Worm (Caenorhabditis elegans) whole organism, late embryonic: ENCODE measurements around the gene rab-30.

Source experiments
- C08G9.2 ChIP-seq: sonication (generic microtip); optimal IDR thresholded peaks from 2 replicates; lab custom pipeline; 2016; ENCODE audit warnings: mild to moderate bottlenecking, missing genetic modification characterization, moderate library complexity, missing compliant biosample characterization
- C38D4.7 ChIP-seq: fragments of 200-800 bp; sonication (Bioruptor generic); optimal IDR thresholded peaks from 2 replicates; lab custom pipeline; 2018; ENCODE audit warnings: mild to moderate bottlenecking, missing genetic modification characterization, moderate library complexity, missing compliant biosample characterization
- Y22D7AL.16 ChIP-seq: sonication (generic microtip); optimal IDR thresholded peaks from 2 replicates; lab custom pipeline; 2016; ENCODE audit warnings: missing genetic modification characterization, missing compliant biosample characterization
- ama-1 ChIP-seq: fragments of 150-350 bp; optimal IDR thresholded peaks from 2 replicates; lab custom pipeline; 2014
- ceh-14 ChIP-seq: sonication (generic microtip); optimal IDR thresholded peaks from 2 replicates; lab custom pipeline; 2016; ENCODE audit warnings: missing genotype, missing genetic modification characterization, missing compliant biosample characterization
- ceh-18 ChIP-seq: sonication (generic microtip); optimal IDR thresholded peaks from 2 replicates; lab custom pipeline; 2016; ENCODE audit warnings: missing genetic modification characterization, missing compliant biosample characterization
- ceh-19 ChIP-seq: fragments of 200-800 bp; sonication (Bioruptor generic); optimal IDR thresholded peaks from 2 replicates; lab custom pipeline; 2018; ENCODE audit warnings: mild to moderate bottlenecking, missing genetic modification characterization, missing compliant biosample characterization
- ceh-24 ChIP-seq: sonication (generic microtip); optimal IDR thresholded peaks from 2 replicates; lab custom pipeline; 2016; ENCODE audit warnings: mild to moderate bottlenecking, missing genetic modification characterization, missing compliant biosample characterization
- ceh-30 ChIP-seq: fragments of 150-350 bp; optimal IDR thresholded peaks from 2 replicates; lab custom pipeline; 2014; ENCODE audit warnings: missing biosample characterization, missing genetic modification characterization
- ceh-34 ChIP-seq: sonication (generic microtip); optimal IDR thresholded peaks from 2 replicates; lab custom pipeline; 2016; ENCODE audit warnings: mild to moderate bottlenecking, missing genetic modification characterization, missing compliant biosample characterization
- ceh-48 ChIP-seq: sonication (generic microtip); optimal IDR thresholded peaks from 2 replicates; lab custom pipeline; 2016; ENCODE audit warnings: missing genetic modification characterization, inconsistent platforms, missing compliant biosample characterization
- che-1 ChIP-seq: sonication (generic microtip); optimal IDR thresholded peaks from 2 replicates; lab custom pipeline; 2016; ENCODE audit warnings: mild to moderate bottlenecking, missing genetic modification characterization, missing compliant biosample characterization
- dve-1 ChIP-seq: sonication (generic microtip); optimal IDR thresholded peaks from 2 replicates; lab custom pipeline; 2017; ENCODE audit warnings: antibody characterized with exemption, mild to moderate bottlenecking, missing genetic modification characterization, missing compliant biosample characterization
- elt-4 ChIP-seq: sonication (generic microtip); optimal IDR thresholded peaks from 2 replicates; lab custom pipeline; 2016; ENCODE audit warnings: missing genetic modification characterization, missing compliant biosample characterization
- eyg-1 ChIP-seq: sonication (generic microtip); optimal IDR thresholded peaks from 2 replicates; lab custom pipeline; 2016; ENCODE audit warnings: missing genotype, missing genetic modification characterization, missing compliant biosample characterization
- fax-1 ChIP-seq: sonication (generic microtip); optimal IDR thresholded peaks from 2 replicates; lab custom pipeline; 2016; ENCODE audit warnings: missing genotype, missing genetic modification characterization, missing compliant biosample characterization
- gmeb-2 ChIP-seq: sonication (generic microtip); optimal IDR thresholded peaks from 2 replicates; lab custom pipeline; 2016; ENCODE audit warnings: missing genetic modification characterization, inconsistent platforms, missing compliant biosample characterization
- hlh-6 ChIP-seq: sonication (generic microtip); optimal IDR thresholded peaks from 2 replicates; lab custom pipeline; 2016; ENCODE audit warnings: missing genotype, missing genetic modification characterization, missing compliant biosample characterization
- hlh-8 ChIP-seq: sonication (generic microtip); optimal IDR thresholded peaks from 2 replicates; lab custom pipeline; 2016; ENCODE audit warnings: missing genotype, missing genetic modification characterization, missing compliant biosample characterization
- mec-3 ChIP-seq: sonication (generic microtip); optimal IDR thresholded peaks from 2 replicates; lab custom pipeline; 2016; ENCODE audit warnings: borderline replicate concordance, missing genetic modification characterization, missing compliant biosample characterization
- nfya-1 ChIP-seq: sonication (generic microtip); optimal IDR thresholded peaks from 2 replicates; lab custom pipeline; 2017; ENCODE audit warnings: missing genetic modification characterization, mild to moderate bottlenecking, missing compliant biosample characterization, antibody characterized with exemption, moderate library complexity
- nhr-11 ChIP-seq: fragments of 150-350 bp; optimal IDR thresholded peaks from 2 replicates; lab custom pipeline; 2014; ENCODE audit warnings: missing biosample characterization, missing genetic modification characterization
- odd-2 ChIP-seq: sonication (generic microtip); optimal IDR thresholded peaks from 2 replicates; lab custom pipeline; 2017; ENCODE audit warnings: antibody characterized with exemption, mild to moderate bottlenecking, missing genetic modification characterization, missing compliant biosample characterization
- pha-2 ChIP-seq: sonication (generic microtip); optimal IDR thresholded peaks from 2 replicates; lab custom pipeline; 2017; ENCODE audit warnings: mild to moderate bottlenecking, missing genetic modification characterization, missing compliant biosample characterization
- pha-4 ChIP-seq: fragments of 150-350 bp; optimal IDR thresholded peaks from 2 replicates; lab custom pipeline; 2018; ENCODE audit warnings: missing biosample characterization, missing genetic modification reagents, missing genetic modification characterization
- pqm-1 ChIP-seq: sonication (generic microtip); optimal IDR thresholded peaks from 2 replicates; lab custom pipeline; 2016; ENCODE audit warnings: missing genetic modification characterization, missing compliant biosample characterization
- pros-1 ChIP-seq: fragments of 150-350 bp; optimal IDR thresholded peaks from 2 replicates; lab custom pipeline; 2014; ENCODE audit warnings: missing biosample characterization, missing genetic modification reagents, missing genetic modification characterization
- ref-2 ChIP-seq: sonication (generic microtip); optimal IDR thresholded peaks from 2 replicates; lab custom pipeline; 2016; ENCODE audit warnings: missing genetic modification characterization, missing compliant biosample characterization
- rnt-1 ChIP-seq: sonication (generic microtip); optimal IDR thresholded peaks from 2 replicates; lab custom pipeline; 2016; ENCODE audit warnings: missing genetic modification characterization, missing compliant biosample characterization
- sdc-2 ChIP-seq: sonication (generic microtip); optimal IDR thresholded peaks from 2 replicates; lab custom pipeline; 2016; ENCODE audit warnings: missing genotype, missing genetic modification characterization, missing compliant biosample characterization
- sox-2 ChIP-seq: fragments of 200-800 bp; sonication (Bioruptor generic); IDR thresholded peaks from 2 replicates; pipeline ENCODE4 v1.3.6; 2022; ENCODE audit warnings: missing genetic modification reagents, missing genetic modification characterization, missing compliant biosample characterization
- ttx-3 ChIP-seq: sonication (generic microtip); optimal IDR thresholded peaks from 2 replicates; lab custom pipeline; 2016; ENCODE audit warnings: missing genetic modification reagents, missing genetic modification characterization, missing compliant biosample characterization
- unc-3 ChIP-seq, 2 experiments: fragments of 200-800 bp in 1 of 2; sonication (Bioruptor generic) in 1 of 2; sonication (generic microtip) in 1 of 2; conservative IDR thresholded peaks in 1 of 2; optimal IDR thresholded peaks in 1 of 2; 2 replicates each; pipeline versions ENCODE4 v1.3.6 to Lab custom; 2016 to 2022; ENCODE audit warnings: missing compliant biosample characterization in 2 of 2, missing genetic modification characterization in 2 of 2, missing genetic modification reagents in 1 of 2
- unc-55 ChIP-seq: sonication (generic microtip); optimal IDR thresholded peaks from 2 replicates; lab custom pipeline; 2017; ENCODE audit warnings: missing biosample characterization, missing genetic modification reagents, missing genetic modification characterization
- unc-86 ChIP-seq: sonication (generic microtip); optimal IDR thresholded peaks from 2 replicates; lab custom pipeline; 2016; ENCODE audit warnings: missing genetic modification characterization, missing compliant biosample characterization
- zip-5 ChIP-seq: sonication (generic microtip); optimal IDR thresholded peaks from 2 replicates; lab custom pipeline; 2016; ENCODE audit warnings: missing genetic modification characterization, missing compliant biosample characterization

The rab-30 gene

ce11 chrIII:10537558-10537957 lies 22.8 kb upstream of the rab-30 start:
- TF ChIP-seq ceh-34 (tag; lab: Kevin White, UChicago): no peak
- TF ChIP-seq nfya-1 (tag; lab: Kevin White, UChicago): no peak
- TF ChIP-seq unc-86: no peak
- TF ChIP-seq ttx-3 (tag; lab: Kevin White, UChicago): no peak
- no peak for TF ChIP-seq pha-4 (tag; lab: Kevin White, UChicago)
- no peak for TF ChIP-seq C08G9.2
- TF ChIP-seq hlh-8 (tag; lab: Kevin White, UChicago): no peak
- no peak for TF ChIP-seq ceh-19 (GFP tag; lab: Kevin White, UChicago)

ce11 chrIII:10538757-10539213 lies 21.6 kb upstream of the rab-30 start, which contains the start of gene nlp-68:
Gene nlp-68 (minus strand): TSS chrIII:10539163.
- TF ChIP-seq rnt-1 (tag; lab: Kevin White, UChicago) (no peak), gmeb-2 (tag; lab: Kevin White, UChicago) (no peak), mec-3 (tag; lab: Kevin White, UChicago) (no peak), sdc-2 (tag; lab: Kevin White, UChicago) (no peak), ama-1 (lab: Kevin White, UChicago) (no peak), hlh-6 (tag; lab: Kevin White, UChicago) (no peak), fax-1 (tag; lab: Kevin White, UChicago) (no peak), zip-5 (tag; lab: Kevin White, UChicago) (no peak), C38D4.7 (no peak), Y22D7AL.16 (tag; lab: Kevin White, UChicago) (no peak), pqm-1 (no peak), ceh-48 (no peak), odd-2 (tag; lab: Kevin White, UChicago) (no peak), dve-1 (tag; lab: Kevin White, UChicago) (no peak), ceh-24 (tag; lab: Kevin White, UChicago) (no peak), ref-2 (tag; lab: Kevin White, UChicago) (no peak)

DNA sequence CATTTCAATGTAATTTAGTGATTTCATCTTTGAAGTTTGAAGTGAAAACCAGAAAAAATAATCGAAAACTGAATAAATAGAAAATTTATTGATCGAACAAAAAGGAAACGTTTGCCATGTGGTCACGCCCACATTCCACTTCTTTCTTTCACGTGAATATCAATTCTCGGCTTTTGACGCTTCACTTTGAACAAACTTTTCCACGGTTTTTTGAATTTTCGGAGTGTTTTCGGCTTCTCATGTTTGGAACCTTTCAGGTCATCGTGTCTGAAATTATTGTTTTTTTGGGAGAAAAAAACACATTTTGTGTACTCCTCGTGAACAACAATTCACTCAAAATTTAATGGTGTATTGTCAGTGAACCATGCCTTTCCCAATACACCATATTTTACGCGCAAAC lies 7.5 kb upstream of the rab-30 start, which contains the start of gene T21C12.8:
T21C12.8 (minus strand) TSS at position 101 of the 400 bp plus-strand sequence.
- TF ChIP-seq ceh-18 (tag; lab: Kevin White, UChicago) (no peak), ama-1 (lab: Kevin White, UChicago) (no peak), unc-86 (no peak), che-1 (tag; lab: Kevin White, UChicago) (no peak), ceh-48 (no peak), ceh-14 (tag; lab: Kevin White, UChicago) (no peak), sox-2 (GFP tag; lab: Robert Waterston, UW) (no peak), rnt-1 (tag; lab: Kevin White, UChicago) (no peak), ceh-34 (tag; lab: Kevin White, UChicago) (no peak), pros-1 (tag; lab: Kevin White, UChicago) (no peak), unc-55 (GFP tag; lab: Kevin White, UChicago) (no peak), nhr-11 (tag; lab: Kevin White, UChicago) (no peak), mec-3 (tag; lab: Kevin White, UChicago) (no peak), hlh-6 (tag; lab: Kevin White, UChicago) (no peak), elt-4 (tag; lab: Kevin White, UChicago) (no peak), eyg-1 (no peak), C08G9.2 (no peak), ceh-30 (tag; lab: Kevin White, UChicago) (no peak), unc-3 (GFP tag; conservative IDR thresholded peaks at IDR 0.05; lab: Robert Waterston, UW) (no peak), unc-3 (tag; optimal IDR thresholded peaks at IDR 0.05; lab: Kevin White, UChicago) (no peak), pha-2 (tag; lab: Kevin White, UChicago) (no peak)

- no peak for TF ChIP-seq dve-1 (tag; lab: Kevin White, UChicago)
These were observed 2.5 kb upstream of the rab-30 start, which contains the start of gene T21C12.4 for ce11 chrIII:10557910-10558309. Gene T21C12.4 (minus strand): TSS chrIII:10558010.
